Worm (Caenorhabditis elegans) whole organism, L2 larva: ENCODE results near the gene ldh-1.

Experiments
- ceh-16 ChIP-seq: fragments of 150-350 bp; optimal IDR thresholded peaks from 2 replicates; lab custom pipeline; 2014; ENCODE audit warnings: missing biosample characterization, missing genetic modification characterization
- mdl-1 ChIP-seq, 2 experiments: fragments of 150-350 bp in 1 of 2; sonication (generic microtip) in 1 of 2; optimal IDR thresholded peaks; 2 replicates each; lab custom pipeline; 2017; ENCODE audit warnings: missing biosample characterization in 2 of 2, missing genetic modification characterization in 2 of 2
- nhr-129 ChIP-seq: fragments of 150-350 bp; optimal IDR thresholded peaks from 2 replicates; lab custom pipeline; 2014; ENCODE audit warnings: missing biosample characterization, missing genetic modification characterization

- TF ChIP-seq ceh-16 (tag; lab: Kevin White, UChicago) = no peak
- peak; percentile 52 for TF ChIP-seq nhr-129 (tag; lab: Kevin White, UChicago)
- no peak for TF ChIP-seq mdl-1 (tag; optimal IDR thresholded peaks at IDR 0.05; lab: Kevin White, UChicago)
Measured at ce11 chrII:11737347-11737746, 13.3 kb downstream of the ldh-1 start.
